Worm (Caenorhabditis elegans): ENCODE data around the gene K01D12.8.

Gene K01D12.8

DNA sequence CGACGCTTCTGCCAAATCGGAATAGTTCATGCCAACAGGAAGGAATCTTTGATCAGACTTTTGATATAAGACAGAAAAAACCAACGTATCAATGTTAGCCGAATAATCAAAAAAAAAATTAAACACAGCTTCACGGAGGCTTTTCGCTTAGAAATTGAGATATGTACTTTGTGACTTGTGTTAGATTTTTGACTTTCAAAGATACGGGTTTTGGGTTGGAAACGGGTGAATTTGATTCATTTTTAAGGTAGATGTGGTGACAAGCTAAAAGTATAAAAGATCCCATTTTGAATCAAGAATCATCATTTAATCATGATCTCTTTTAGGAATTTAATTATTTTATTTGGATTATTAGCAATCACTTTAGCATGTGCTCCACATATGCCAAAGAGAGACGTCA, at the start of gene K01D12.8:
TSS of gene K01D12.8 (plus strand) at position 301 of the 400 bp plus-strand sequence.
- no peak for TF ChIP-seq zfh-2 (GFP tag; conservative IDR thresholded peaks at IDR 0.05)
- TF ChIP-seq bed-2 (GFP tag; IDR thresholded peaks at IDR 0.05), result no peak
- TF ChIP-seq T26A5.8 (tag; optimal IDR thresholded peaks at IDR 0.05), result no peak
- TF ChIP-seq gei-17 (GFP tag; optimal IDR thresholded peaks at IDR 0.05), result no peak
- no peak for TF ChIP-seq egrh-3 (GFP tag; IDR thresholded peaks at IDR 0.05)
- TF ChIP-seq ceh-79 (tag; optimal IDR thresholded peaks at IDR 0.05), result no peak
- TF ChIP-seq aptf-2 (GFP tag; conservative IDR thresholded peaks at IDR 0.05), result no peak

- TF ChIP-seq attf-6 (GFP tag; IDR thresholded peaks at IDR 0.05), result 0 out of 2 replicates have a peak, but pooled peaks have one; percentile 17
- no peak for TF ChIP-seq hsf-1 (GFP tag; IDR thresholded peaks at IDR 0.05)
- TF ChIP-seq fkh-3 (tag; optimal IDR thresholded peaks at IDR 0.05), result no peak
- TF ChIP-seq mel-28 (tag; optimal IDR thresholded peaks at IDR 0.05; ENCODE audit: borderline replicate concordance), result no peak
- TF ChIP-seq rcor-1 (GFP tag; IDR thresholded peaks at IDR 0.05), result no peak
- TF ChIP-seq attf-5 (GFP tag; optimal IDR thresholded peaks at IDR 0.05), result no peak
- TF ChIP-seq mcd-1 (GFP tag; IDR thresholded peaks at IDR 0.05), result no peak
These were observed 49.6 kb upstream of the K01D12.8 start for ce11 chrV:12352881-12353280.

ce11 chrV:12353505-12353904, 49.0 kb upstream of the K01D12.8 start:
- TF ChIP-seq egl-18 (GFP tag; IDR thresholded peaks at IDR 0.05) (no peak), F57A8.1 (GFP tag; optimal IDR thresholded peaks at IDR 0.05) (no peak), snpc-1.3 (tag; optimal IDR thresholded peaks at IDR 0.05; ENCODE audit: insufficient read depth) (no peak), mcd-1 (GFP tag; IDR thresholded peaks at IDR 0.05) (peak; percentile 52; the same call in 1 of the 2 replicates), let-526 (GFP tag; IDR thresholded peaks at IDR 0.05) (no peak), bed-1 (GFP tag; IDR thresholded peaks at IDR 0.05) (no peak), tlf-1 (GFP tag; optimal IDR thresholded peaks at IDR 0.05) (no peak), mxl-1 (tag; optimal IDR thresholded peaks at IDR 0.05) (no peak), dpff-1 (tag; optimal IDR thresholded peaks at IDR 0.05) (no peak), ztf-3 (GFP tag; optimal IDR thresholded peaks at IDR 0.05) (no peak), ztf-28 (GFP tag; IDR thresholded peaks at IDR 0.05) (0 out of 2 replicates have a peak, but pooled peaks have one; percentile 47), ets-4 (GFP tag; optimal IDR thresholded peaks at IDR 0.05) (no peak), nhr-120 (GFP tag; IDR thresholded peaks at IDR 0.05) (no peak), F49E8.2 (tag; optimal IDR thresholded peaks at IDR 0.05; ENCODE audit: insufficient read depth) (no peak), ztf-6 (GFP tag; IDR thresholded peaks at IDR 0.05) (no peak), aptf-3 (GFP tag; IDR thresholded peaks at IDR 0.05) (no peak), egrh-3 (GFP tag; IDR thresholded peaks at IDR 0.05) (peak; percentile 99), zfh-2 (GFP tag; conservative IDR thresholded peaks at IDR 0.05) (peak; percentile 97)

ce11 chrV:12354193-12354830, 48.1 kb upstream of the K01D12.8 start:
- TF ChIP-seq mxl-1 (tag; optimal IDR thresholded peaks at IDR 0.05) (no peak), nhr-90 (tag; optimal IDR thresholded peaks at IDR 0.05) (no peak), lin-54 (GFP tag; optimal IDR thresholded peaks at IDR 0.05) (no peak), rpc-1 (optimal IDR thresholded peaks at IDR 0.05) (no peak), rpc-1 (tag; optimal IDR thresholded peaks at IDR 0.05) (no peak), snpc-3.4 (tag; optimal IDR thresholded peaks at IDR 0.05) (no peak), lin-40 (tag; optimal IDR thresholded peaks at IDR 0.05) (no peak), fkh-3 (tag; optimal IDR thresholded peaks at IDR 0.05) (no peak), ceh-79 (tag; optimal IDR thresholded peaks at IDR 0.05) (no peak), ztf-18 (tag; optimal IDR thresholded peaks at IDR 0.05) (no peak), ceh-40 (GFP tag; IDR thresholded peaks at IDR 0.05) (no peak), F23B12.7 (tag; optimal IDR thresholded peaks at IDR 0.05; ENCODE audit: insufficient read depth) (no peak), sea-2 (GFP tag; IDR thresholded peaks at IDR 0.05) (no peak), ets-4 (GFP tag; optimal IDR thresholded peaks at IDR 0.05) (no peak), ztf-3 (GFP tag; optimal IDR thresholded peaks at IDR 0.05) (no peak), ceh-91 (GFP tag; IDR thresholded peaks at IDR 0.05) (no peak)

Measured in whole organism, young adult.